Fruit fly (Drosophila melanogaster) whole organism, embryonic: Measurements from ENCODE around the gene CG7579.

Experiments
- Antp ChIP-seq: fragments of 200-800 bp; sonication (Bioruptor generic); optimal IDR thresholded peaks from 3 replicates; lab custom pipeline; 2016; ENCODE audit warnings: missing biosample characterization, missing genetic modification characterization
- Atf-2 ChIP-seq: fragments of 200-800 bp; sonication (Bioruptor generic); optimal IDR thresholded peaks from 2 replicates; lab custom pipeline; 2016; ENCODE audit warnings: missing biosample characterization, missing genetic modification characterization
- Atf6 ChIP-seq: fragments of 200-800 bp; sonication (Bioruptor generic); IDR thresholded peaks from 2 replicates; pipeline ENCODE4 v1.3.6; 2022; ENCODE audit warnings: missing biosample characterization, missing genetic modification characterization
- Blimp-1 ChIP-seq: fragments of 200-800 bp; sonication (Bioruptor generic); optimal IDR thresholded peaks from 3 replicates; lab custom pipeline; 2018; ENCODE audit warnings: missing biosample characterization, missing genetic modification characterization, mild to moderate bottlenecking, moderate library complexity, missing genetic modification reagents
- CG10431 ChIP-seq: fragments of 200-800 bp; sonication (Bioruptor generic); optimal IDR thresholded peaks from 3 replicates; lab custom pipeline; 2018; ENCODE audit warnings: missing biosample characterization, mild to moderate bottlenecking, missing genetic modification characterization
- CG10462 ChIP-seq: fragments of 200-800 bp; sonication (Bioruptor generic); optimal IDR thresholded peaks from 2 replicates; lab custom pipeline; 2016; ENCODE audit warnings: missing biosample characterization, missing genetic modification characterization
- CG10979 ChIP-seq: fragments of 200-800 bp; sonication (Bioruptor generic); optimal IDR thresholded peaks from 2 replicates; lab custom pipeline; 2018; ENCODE audit warnings: missing biosample characterization, mild to moderate bottlenecking, missing genetic modification characterization, moderate library complexity
- CG12391 ChIP-seq: fragments of 200-800 bp; sonication (Bioruptor generic); optimal IDR thresholded peaks from 3 replicates; lab custom pipeline; 2018; ENCODE audit warnings: missing biosample characterization, mild to moderate bottlenecking, missing genetic modification characterization, moderate library complexity
- CG14710 ChIP-seq: fragments of 200-800 bp; sonication (Bioruptor generic); optimal IDR thresholded peaks from 3 replicates; lab custom pipeline; 2019; ENCODE audit warnings: missing biosample characterization, mild to moderate bottlenecking, missing genetic modification characterization, moderate library complexity
- CG1602 ChIP-seq: fragments of 200-800 bp; sonication (Bioruptor generic); optimal IDR thresholded peaks from 3 replicates; lab custom pipeline; 2016; ENCODE audit warnings: missing biosample characterization, missing genetic modification characterization
- CG1603 ChIP-seq: fragments of 200-800 bp; sonication (Bioruptor generic); optimal IDR thresholded peaks from 2 replicates; lab custom pipeline; 2019; ENCODE audit warnings: missing biosample characterization, mild to moderate bottlenecking, missing genetic modification characterization, moderate library complexity
- CG1647 ChIP-seq: fragments of 200-800 bp; sonication (Bioruptor generic); optimal IDR thresholded peaks from 3 replicates; lab custom pipeline; 2016; ENCODE audit warnings: missing biosample characterization, missing genetic modification characterization
- CG16813 ChIP-seq: fragments of 200-800 bp; sonication (Bioruptor generic); IDR thresholded peaks from 3 replicates; pipeline ENCODE4 v1.3.6; 2022; ENCODE audit warnings: missing biosample characterization, missing genetic modification characterization; ENCODE audit not compliant: partially characterized antibody
- CG18262 ChIP-seq: fragments of 200-800 bp; optimal IDR thresholded peaks from 3 replicates; lab custom pipeline; 2019; ENCODE audit warnings: missing biosample characterization, mild to moderate bottlenecking, missing genetic modification characterization, moderate library complexity
- CG4360 ChIP-seq: fragments of 200-800 bp; sonication (Bioruptor generic); IDR thresholded peaks from 2 replicates; pipeline ENCODE4 v1.3.6; 2022; ENCODE audit warnings: missing biosample characterization, missing genetic modification characterization
- CG6765 ChIP-seq: fragments of 200-800 bp; sonication (Bioruptor generic); optimal IDR thresholded peaks from 3 replicates; lab custom pipeline; 2017; ENCODE audit warnings: missing biosample characterization, mild to moderate bottlenecking, missing genetic modification characterization
- CG7556 ChIP-seq: fragments of 200-800 bp; sonication (Bioruptor generic); optimal IDR thresholded peaks from 2 replicates; lab custom pipeline; 2017; ENCODE audit warnings: missing biosample characterization, mild to moderate bottlenecking, missing genetic modification characterization
- CG7963 ChIP-seq: fragments of 200-800 bp; sonication (Bioruptor generic); IDR thresholded peaks from 3 replicates; pipeline ENCODE4 v1.3.6; 2022; ENCODE audit warnings: missing biosample characterization, missing genetic modification characterization; ENCODE audit not compliant: partially characterized antibody
- CG9727 ChIP-seq: fragments of 200-800 bp; sonication (Bioruptor generic); optimal IDR thresholded peaks from 3 replicates; lab custom pipeline; 2017; ENCODE audit warnings: missing biosample characterization, mild to moderate bottlenecking, missing genetic modification characterization
- CHES-1-like ChIP-seq: fragments of 200-800 bp; sonication (Bioruptor generic); optimal IDR thresholded peaks from 2 replicates; lab custom pipeline; 2016; ENCODE audit warnings: missing biosample characterization, missing genetic modification characterization
- ERR ChIP-seq: fragments of 200-800 bp; sonication (Bioruptor generic); optimal IDR thresholded peaks from 2 replicates; lab custom pipeline; 2016; ENCODE audit warnings: missing biosample characterization, missing genetic modification characterization
- Hand ChIP-seq: fragments of 200-800 bp; sonication (Bioruptor generic); optimal IDR thresholded peaks from 2 replicates; lab custom pipeline; 2017; ENCODE audit warnings: mild to moderate bottlenecking, missing biosample characterization, missing genetic modification reagents, missing genetic modification characterization
- Max ChIP-seq: fragments of 200-800 bp; sonication (Bioruptor generic); optimal IDR thresholded peaks from 2 replicates; lab custom pipeline; 2016; ENCODE audit warnings: missing biosample characterization, mild to moderate bottlenecking, missing genetic modification characterization
- NC2β ChIP-seq: fragments of 200-800 bp; sonication (Bioruptor generic); optimal IDR thresholded peaks from 2 replicates; lab custom pipeline; 2016; ENCODE audit warnings: missing biosample characterization, missing genetic modification characterization
- Nf-YB ChIP-seq: fragments of 200-800 bp; sonication (Bioruptor generic); optimal IDR thresholded peaks from 3 replicates; lab custom pipeline; 2019; ENCODE audit warnings: missing biosample characterization, mild to moderate bottlenecking, missing genetic modification characterization, moderate library complexity
- Ssrp ChIP-seq: fragments of 200-800 bp; sonication (Bioruptor generic); optimal IDR thresholded peaks from 2 replicates; lab custom pipeline; 2018; ENCODE audit warnings: missing biosample characterization, mild to moderate bottlenecking, missing genetic modification characterization, moderate library complexity
- Taf1 ChIP-seq: fragments of 200-800 bp; sonication (Bioruptor generic); IDR thresholded peaks from 2 replicates; pipeline ENCODE4 v1.3.6; 2022; ENCODE audit warnings: missing biosample characterization, missing genetic modification characterization
- Xrp1 ChIP-seq: fragments of 200-800 bp; sonication (Bioruptor generic); IDR thresholded peaks from 2 replicates; pipeline ENCODE4 v1.3.6; 2022; ENCODE audit warnings: missing biosample characterization, missing genetic modification characterization
- al ChIP-seq: fragments of 200-800 bp; sonication (Bioruptor generic); IDR thresholded peaks from 2 replicates; pipeline ENCODE4 v1.3.6; 2022; ENCODE audit warnings: missing biosample characterization, missing genetic modification characterization
- bsh ChIP-seq, 2 experiments: fragments of 200-800 bp; sonication (Bioruptor generic); optimal IDR thresholded peaks; 2 replicates each; lab custom pipeline; 2017 to 2018; ENCODE audit warnings: mild to moderate bottlenecking in 2 of 2, missing biosample characterization in 2 of 2, missing genetic modification characterization in 2 of 2, moderate library complexity in 1 of 2
- chif ChIP-seq, 2 experiments: fragments of 200-800 bp; sonication (Bioruptor generic); optimal IDR thresholded peaks; 3 replicates each; lab custom pipeline; 2016; ENCODE audit warnings: missing biosample characterization in 2 of 2, missing genetic modification characterization in 2 of 2
- chinmo ChIP-seq: fragments of 200-800 bp; sonication (Bioruptor generic); IDR thresholded peaks from 4 replicates; pipeline ENCODE4 v1.3.6; 2022; ENCODE audit warnings: missing biosample characterization, missing genetic modification characterization; ENCODE audit not compliant: partially characterized antibody
- ci ChIP-seq: fragments of 200-800 bp; sonication (Bioruptor generic); IDR thresholded peaks from 3 replicates; pipeline ENCODE4 v1.3.6; 2022; ENCODE audit warnings: missing biosample characterization, missing genetic modification characterization
- dmrt11E ChIP-seq: fragments of 200-800 bp; sonication (Bioruptor generic); optimal IDR thresholded peaks from 3 replicates; lab custom pipeline; 2018; ENCODE audit warnings: missing biosample characterization, mild to moderate bottlenecking, missing genetic modification characterization, moderate library complexity
- eve ChIP-seq, 2 experiments: fragments of >200 bp; optimal IDR thresholded peaks; 2 replicates each; lab custom pipeline; 2017; ENCODE audit warnings: missing biosample characterization in 2 of 2, missing genetic modification characterization in 2 of 2
- fd102C ChIP-seq: fragments of 200-800 bp; sonication (Bioruptor generic); optimal IDR thresholded peaks from 2 replicates; lab custom pipeline; 2018; ENCODE audit warnings: missing biosample characterization, mild to moderate bottlenecking, missing genetic modification characterization, moderate library complexity
- grau ChIP-seq: fragments of 200-800 bp; optimal IDR thresholded peaks from 3 replicates; lab custom pipeline; 2019; ENCODE audit warnings: missing biosample characterization, mild to moderate bottlenecking, missing genetic modification characterization, moderate library complexity
- insv ChIP-seq, 2 experiments: fragments of 200-800 bp; sonication (Bioruptor generic); optimal IDR thresholded peaks; 3 replicates each; lab custom pipeline; 2016 to 2018; ENCODE audit warnings: missing biosample characterization in 2 of 2, missing genetic modification characterization in 2 of 2
- lilli ChIP-seq: fragments of 200-800 bp; sonication (Bioruptor generic); optimal IDR thresholded peaks from 3 replicates; lab custom pipeline; 2016; ENCODE audit warnings: missing biosample characterization, missing genetic modification characterization
- org-1 ChIP-seq: fragments of 200-800 bp; sonication (Bioruptor generic); optimal IDR thresholded peaks from 2 replicates; lab custom pipeline; 2017; ENCODE audit warnings: missing biosample characterization, missing genetic modification characterization
- phol ChIP-seq: fragments of 200-800 bp; sonication (Bioruptor generic); optimal IDR thresholded peaks from 3 replicates; lab custom pipeline; 2018; ENCODE audit warnings: missing biosample characterization, mild to moderate bottlenecking, missing genetic modification characterization, moderate library complexity
- pnt ChIP-seq: fragments of 200-800 bp; sonication (Bioruptor generic); optimal IDR thresholded peaks from 3 replicates; lab custom pipeline; 2016; ENCODE audit warnings: missing biosample characterization, missing genetic modification characterization
- run ChIP-seq: fragments of 200-800 bp; sonication (Bioruptor generic); optimal IDR thresholded peaks from 3 replicates; lab custom pipeline; 2018; ENCODE audit warnings: missing biosample characterization, mild to moderate bottlenecking, missing genetic modification characterization
- scrt ChIP-seq: fragments of 200-800 bp; sonication (Bioruptor generic); optimal IDR thresholded peaks from 2 replicates; lab custom pipeline; 2018; ENCODE audit warnings: missing biosample characterization, mild to moderate bottlenecking, missing genetic modification characterization, moderate library complexity
- sens ChIP-seq: fragments of 200-800 bp; sonication (Bioruptor generic); peaks from one replicate; lab custom pipeline; 2016; ENCODE audit warnings: missing biosample characterization, missing genetic modification characterization
- stc ChIP-seq: fragments of 200-800 bp; sonication (Bioruptor generic); IDR thresholded peaks from 2 replicates; pipeline ENCODE4 v1.3.6; 2022; ENCODE audit warnings: missing biosample characterization, missing genetic modification characterization
- twi ChIP-seq: fragments of 200-800 bp; optimal IDR thresholded peaks from 2 replicates; lab custom pipeline; 2019; ENCODE audit warnings: missing biosample characterization, mild to moderate bottlenecking, missing genetic modification characterization, moderate library complexity
- usp ChIP-seq: fragments of >200 bp; optimal IDR thresholded peaks from 2 replicates; lab custom pipeline; 2017; ENCODE audit warnings: missing biosample characterization, missing genetic modification characterization
- zf30C ChIP-seq: fragments of 200-800 bp; sonication (Bioruptor generic); optimal IDR thresholded peaks from 3 replicates; lab custom pipeline; 2018; ENCODE audit warnings: missing biosample characterization, mild to moderate bottlenecking, missing genetic modification characterization

CG7579 gene

dm6 chr3L:15641590-15642019, 41.6 kb downstream of the CG7579 start:
- TF ChIP-seq Xrp1 (GFP tag; lab: Robert Waterston, UW): 0 out of 2 replicates have a peak, but pooled peaks have one; percentile 16
- no peak for TF ChIP-seq run (tag; lab: Kevin White, UChicago)
- no peak for TF ChIP-seq Max (GFP tag; lab: Kevin White, UChicago)
- peak; percentile 8 for TF ChIP-seq CG14710 (tag; lab: Kevin White, UChicago)
- TF ChIP-seq sens (GFP tag; lab: Kevin White, UChicago): peak; percentile 67
- no peak for TF ChIP-seq twi
- peak; percentile 12 for TF ChIP-seq Blimp-1 (GFP tag; lab: Kevin White, UChicago)
- TF ChIP-seq CG10979 (tag; lab: Kevin White, UChicago): peak; percentile 9
- TF ChIP-seq Taf1 (GFP tag; lab: Robert Waterston, UW): 0 out of 2 replicates have a peak, but pooled peaks have one; percentile 15
- TF ChIP-seq ci (GFP tag; lab: Robert Waterston, UW): no peak
- TF ChIP-seq al (GFP tag; lab: Robert Waterston, UW): no peak
- no peak for TF ChIP-seq org-1 (GFP tag; lab: Kevin White, UChicago)

DNA sequence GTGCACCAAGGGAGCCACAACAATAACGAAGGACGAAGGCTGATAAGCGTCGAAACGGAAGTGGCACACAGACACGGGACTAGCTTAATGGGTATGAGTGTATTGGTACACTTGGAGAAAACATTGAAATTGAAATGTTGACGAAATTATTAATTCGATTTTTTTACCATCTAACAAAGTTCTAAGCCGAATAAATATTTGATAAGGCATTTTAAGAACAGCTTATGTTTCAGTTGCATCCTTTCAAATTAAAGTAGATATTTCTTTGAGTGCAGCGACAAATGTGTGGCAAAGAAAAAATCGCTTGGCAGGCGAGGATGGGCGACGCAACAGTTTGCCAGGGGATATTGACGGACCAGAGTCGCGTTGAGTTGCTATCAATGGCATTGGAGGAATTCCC, 43.3 kb downstream of the CG7579 start:
- peak; percentile 33 for TF ChIP-seq zf30C
- TF ChIP-seq CG12391: peak; percentile 23
- TF ChIP-seq CG4360 (GFP tag; lab: Robert Waterston, UW): 0 out of 2 replicates have a peak, but pooled peaks have one; percentile 18
- TF ChIP-seq NC2β: peak; percentile 1
- TF ChIP-seq dmrt11E (tag; lab: Kevin White, UChicago): peak; percentile 31
- no peak for TF ChIP-seq CG7963 (GFP tag; lab: Robert Waterston, UW)
- no peak for TF ChIP-seq lilli
- TF ChIP-seq CG9727: peak; percentile 23
- TF ChIP-seq pnt (GFP tag; lab: Kevin White, UChicago): peak; percentile 16
- no peak for TF ChIP-seq CG16813 (GFP tag; lab: Robert Waterston, UW)
- TF ChIP-seq fd102C (GFP tag; lab: Kevin White, UChicago): peak; percentile 21
- peak; percentile 2 for TF ChIP-seq CG7556 (GFP tag; lab: Kevin White, UChicago)
- no peak for TF ChIP-seq eve (GFP tag; optimal IDR thresholded peaks at IDR 0.05; lab: Kevin White, UChicago)
- TF ChIP-seq scrt (GFP tag; lab: Kevin White, UChicago): peak; percentile 36
- no peak for TF ChIP-seq usp (GFP tag; lab: Kevin White, UChicago)
- no peak for TF ChIP-seq CG1647 (GFP tag; lab: Kevin White, UChicago)
- TF ChIP-seq chinmo (GFP tag; lab: Robert Waterston, UW): no peak
- TF ChIP-seq Antp (GFP tag; lab: Kevin White, UChicago): peak; percentile 17
- peak; percentile 28 for TF ChIP-seq CG18262 (tag; lab: Kevin White, UChicago)
- no peak for TF ChIP-seq Hand (GFP tag; lab: Kevin White, UChicago)
- TF ChIP-seq chif (GFP tag; optimal IDR thresholded peaks at IDR 0.05; lab: Kevin White, UChicago): peak in 1 of 2 experiments; percentile 40
- TF ChIP-seq stc (GFP tag; lab: Robert Waterston, UW): no peak
- TF ChIP-seq Nf-YB (GFP tag; lab: Kevin White, UChicago): no peak
- no peak for TF ChIP-seq ERR (GFP tag; lab: Kevin White, UChicago)
- peak; percentile 0 for TF ChIP-seq CG1602 (GFP tag; lab: Kevin White, UChicago)
- no peak for TF ChIP-seq CG6765 (GFP tag; lab: Kevin White, UChicago)
- no peak for TF ChIP-seq CHES-1-like (GFP tag; lab: Kevin White, UChicago)
- TF ChIP-seq CG10462 (GFP tag; lab: Kevin White, UChicago): no peak
- no peak for TF ChIP-seq CG10431 (GFP tag; lab: Kevin White, UChicago)
- peak; percentile 13 for TF ChIP-seq phol (tag; lab: Kevin White, UChicago)
- TF ChIP-seq grau (tag; lab: Kevin White, UChicago): peak; percentile 3
- TF ChIP-seq Atf6 (GFP tag; lab: Robert Waterston, UW): no peak
- no peak for TF ChIP-seq insv (GFP tag; optimal IDR thresholded peaks at IDR 0.05; lab: Kevin White, UChicago)
- TF ChIP-seq Atf-2 (GFP tag; lab: Kevin White, UChicago): no peak
- TF ChIP-seq org-1 (GFP tag; lab: Kevin White, UChicago): peak; percentile 15
- TF ChIP-seq Ssrp (tag; lab: Kevin White, UChicago): peak; percentile 11
- TF ChIP-seq CG1603 (tag; lab: Kevin White, UChicago): peak; percentile 58
- TF ChIP-seq bsh (GFP tag; optimal IDR thresholded peaks at IDR 0.05; lab: Kevin White, UChicago): peak in 1 of 2 experiments; percentile 32
